Fruit fly (Drosophila melanogaster): ENCODE data around the gene Spn.

Spn gene

DNA sequence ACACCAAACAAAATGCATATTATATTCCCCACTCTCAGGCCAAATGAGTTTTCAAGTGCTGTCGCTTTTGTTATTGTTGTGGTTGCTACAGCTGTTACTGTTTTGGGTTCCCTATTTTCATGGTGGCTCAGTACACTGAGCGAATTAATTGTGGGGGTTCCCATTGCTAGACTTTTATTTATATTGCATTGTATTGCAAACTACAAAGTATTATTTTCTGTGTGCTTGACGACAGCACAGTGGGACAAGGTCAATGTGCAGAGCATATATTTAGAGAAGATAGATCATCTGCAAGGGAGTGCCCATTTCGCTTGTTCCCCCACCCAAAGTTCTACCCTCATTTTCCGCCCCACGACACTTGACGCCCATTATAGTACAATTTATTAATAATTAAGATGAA lies 67.6 kb downstream of the Spn start (continued):
- TF ChIP-seq CG11093 (GFP tag; IDR thresholded peaks at IDR 0.05) (no peak), CG14710 (tag; optimal IDR thresholded peaks at IDR 0.05) (no peak), hkb (optimal IDR thresholded peaks at IDR 0.05) (no peak), hkb (GFP tag; IDR thresholded peaks at IDR 0.05) (0 out of 2 replicates have a peak, but pooled peaks have one; percentile 30), toy (GFP tag; IDR thresholded peaks at IDR 0.05) (no peak), ara (GFP tag; IDR thresholded peaks at IDR 0.05) (no peak), ase (GFP tag; IDR thresholded peaks at IDR 0.05) (no peak), CHES-1-like (GFP tag; optimal IDR thresholded peaks at IDR 0.05) (no peak), CG13296 (GFP tag; optimal IDR thresholded peaks at IDR 0.05) (no peak), CkIIα-i1 (GFP tag; IDR thresholded peaks at IDR 0.05) (no peak), ato (GFP tag; IDR thresholded peaks at IDR 0.05; ENCODE audit: partially characterized antibody) (no peak), dmrt11E (tag; optimal IDR thresholded peaks at IDR 0.05) (no peak), corto (GFP tag; optimal IDR thresholded peaks at IDR 0.05) (no peak), E2f1 (GFP tag; IDR thresholded peaks at IDR 0.05) (no peak), Oli (tag; optimal IDR thresholded peaks at IDR 0.05) (peak; percentile 24), ci (GFP tag; IDR thresholded peaks at IDR 0.05) (peak; percentile 41; the same call in 1 of the 3 replicates), CG6654 (GFP tag; optimal IDR thresholded peaks at IDR 0.05) (no peak), emc (GFP tag; optimal IDR thresholded peaks at IDR 0.05) (no peak), Abd-B (GFP tag; optimal IDR thresholded peaks at IDR 0.05) (no peak), ro (GFP tag; IDR thresholded peaks at IDR 0.05) (no peak), CG3847 (GFP tag; IDR thresholded peaks at IDR 0.05) (no peak), h (optimal IDR thresholded peaks at IDR 0.05) (no peak), CG13624 (GFP tag; optimal IDR thresholded peaks at IDR 0.05) (no peak), gfzf (GFP tag; optimal IDR thresholded peaks at IDR 0.05) (no peak)

DNA sequence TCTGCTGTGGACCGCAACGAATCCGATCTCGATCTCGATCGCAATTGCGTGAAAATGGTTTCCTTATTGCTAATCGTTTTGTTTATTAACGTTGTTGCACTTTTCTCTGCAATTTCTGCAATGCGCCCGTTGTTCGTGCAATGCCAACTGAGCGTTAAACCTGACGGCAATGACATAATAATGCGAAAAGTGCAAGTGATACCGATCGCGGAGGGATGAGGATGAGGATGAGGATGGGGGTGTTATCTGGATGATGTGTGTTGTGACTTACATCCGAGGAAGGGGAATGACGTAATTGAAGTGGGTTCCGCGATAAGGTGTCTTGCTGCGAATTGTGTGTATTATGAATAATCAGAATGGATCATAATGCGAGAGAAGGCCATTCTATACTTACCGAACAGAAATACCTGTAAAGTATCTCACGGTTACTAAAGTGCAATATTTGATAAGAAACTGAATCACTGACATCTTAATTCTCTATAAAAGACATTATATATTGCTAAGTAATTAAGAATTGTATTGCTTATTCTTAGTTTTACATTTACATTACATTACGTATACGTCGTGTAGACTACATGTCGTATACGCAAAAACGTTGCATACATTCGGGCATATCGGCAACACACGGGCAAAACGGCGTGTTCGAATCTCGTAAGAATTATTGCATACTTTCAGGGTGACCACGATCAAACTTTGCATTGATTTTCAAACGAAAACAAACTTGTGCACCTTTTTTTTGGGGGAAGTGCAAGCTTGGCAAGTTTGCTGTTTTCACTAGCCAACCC lies 68.6 kb downstream of the Spn start:
- TF ChIP-seq CG17359 (tag; optimal IDR thresholded peaks at IDR 0.05) (peak; percentile 68), Eip74EF (GFP tag; optimal IDR thresholded peaks at IDR 0.05) (no peak), gro (GFP tag; optimal IDR thresholded peaks at IDR 0.05) (peak; percentile 4), Hr3 (GFP tag; optimal IDR thresholded peaks at IDR 0.05) (no peak), al (GFP tag; IDR thresholded peaks at IDR 0.05) (no peak), Med (GFP tag) (peak; percentile 66), Blimp-1 (GFP tag; optimal IDR thresholded peaks at IDR 0.05) (no peak), Chrac-16 (GFP tag; optimal IDR thresholded peaks at IDR 0.05) (no peak), Optix (GFP tag; IDR thresholded peaks at IDR 0.05) (no peak), Mes4 (GFP tag; optimal IDR thresholded peaks at IDR 0.05) (no peak), knrl (GFP tag; IDR thresholded peaks at IDR 0.05; ENCODE audit: partially characterized antibody) (peak; percentile 56), ftz-f1 (GFP tag; optimal IDR thresholded peaks at IDR 0.05) (peak; percentile 6), zen (tag; optimal IDR thresholded peaks at IDR 0.05) (peak; percentile 12), CG12659 (GFP tag; optimal IDR thresholded peaks at IDR 0.05) (no peak), amos (GFP tag; IDR thresholded peaks at IDR 0.05; ENCODE audit: partially characterized antibody) (peak; percentile 39; the same call in 1 of the 2 replicates), klu (GFP tag; IDR thresholded peaks at IDR 0.05) (no peak), CG5245 (GFP tag; optimal IDR thresholded peaks at IDR 0.05) (no peak), CG3281 (GFP tag; optimal IDR thresholded peaks at IDR 0.05) (no peak), Bgb (GFP tag; IDR thresholded peaks at IDR 0.05; ENCODE audit: partially characterized antibody) (peak; percentile 87), ewg (GFP tag; optimal IDR thresholded peaks at IDR 0.05) (no peak), CG2199 (GFP tag; IDR thresholded peaks at IDR 0.05) (peak; percentile 77; the same call in 1 of the 3 replicates), Atf3 (GFP tag; optimal IDR thresholded peaks at IDR 0.05) (no peak), CG1792 (GFP tag; optimal IDR thresholded peaks at IDR 0.05) (no peak), Stat92E (GFP tag; optimal IDR thresholded peaks at IDR 0.05) (no peak), Fer1 (GFP tag; optimal IDR thresholded peaks at IDR 0.05) (no peak), CTCF (GFP tag; optimal IDR thresholded peaks at IDR 0.05) (peak; percentile 83), ssp (GFP tag; IDR thresholded peaks at IDR 0.05) (no peak)
